Worm (Caenorhabditis elegans): ENCODE results near the gene nas-39.

The nas-39 gene

ce11 chrX:16456659-16457058, at the start of gene nas-39:
Gene nas-39, plus strand, starts transcription at chrX:16456927.
- TF ChIP-seq pha-4 (tag; optimal IDR thresholded peaks at IDR 0.05) (peak; percentile 12), nhr-237 (tag; optimal IDR thresholded peaks at IDR 0.05) (no peak), pqm-1 (tag; optimal IDR thresholded peaks at IDR 0.05) (peak; percentile 56), lsy-12 (tag; optimal IDR thresholded peaks at IDR 0.05) (no peak), nhr-77 (tag; optimal IDR thresholded peaks at IDR 0.05) (no peak), elt-2 (tag; optimal IDR thresholded peaks at IDR 0.05) (peak; percentile 88), R02D3.7 (tag; optimal IDR thresholded peaks at IDR 0.05) (no peak), unc-62 (GFP tag; optimal IDR thresholded peaks at IDR 0.05) (no peak), nfya-1 (tag; optimal IDR thresholded peaks at IDR 0.05; ENCODE audit: insufficient read depth) (no peak), eor-1 (tag; optimal IDR thresholded peaks at IDR 0.05) (no peak)

- peak; percentile 41 for TF ChIP-seq lin-39 (tag; optimal IDR thresholded peaks at IDR 0.05)
- no peak for TF ChIP-seq pqm-1 (tag; optimal IDR thresholded peaks at IDR 0.05)
- no peak for TF ChIP-seq pha-4 (tag; optimal IDR thresholded peaks at IDR 0.05)
- TF ChIP-seq nhr-76 (tag; optimal IDR thresholded peaks at IDR 0.05) = no peak
Measured at ce11 chrX:16409220-16409619, 47.5 kb upstream of the nas-39 start.

- TF ChIP-seq pha-4 (tag; optimal IDR thresholded peaks at IDR 0.05) = peak; percentile 83
- TF ChIP-seq fkh-2 (tag; optimal IDR thresholded peaks at IDR 0.05) = no peak
- TF ChIP-seq lsy-12 (tag; optimal IDR thresholded peaks at IDR 0.05) = no peak
- TF ChIP-seq unc-39 (tag; optimal IDR thresholded peaks at IDR 0.05) = no peak
Measured at ce11 chrX:16411985-16412384, 44.7 kb upstream of the nas-39 start.

ce11 chrX:16413208-16413995, 43.3 kb upstream of the nas-39 start:
- TF ChIP-seq nhr-25 (tag; optimal IDR thresholded peaks at IDR 0.05) = no peak
- peak; percentile 27 for TF ChIP-seq pqm-1 (tag; optimal IDR thresholded peaks at IDR 0.05)
- no peak for TF ChIP-seq ceh-82 (tag; optimal IDR thresholded peaks at IDR 0.05)
- peak; percentile 56 for TF ChIP-seq elt-2 (tag; optimal IDR thresholded peaks at IDR 0.05)

ce11 chrX:16414572-16414971, 42.2 kb upstream of the nas-39 start:
- TF ChIP-seq tbx-2 (tag; optimal IDR thresholded peaks at IDR 0.05) (no peak), hmg-11 (tag; optimal IDR thresholded peaks at IDR 0.05) (peak; percentile 14), nhr-67 (tag; optimal IDR thresholded peaks at IDR 0.05) (no peak), elt-2 (tag; optimal IDR thresholded peaks at IDR 0.05) (no peak), nhr-23 (tag; optimal IDR thresholded peaks at IDR 0.05) (peak; percentile 43), ceh-28 (tag; optimal IDR thresholded peaks at IDR 0.05) (peak; percentile 13), nhr-25 (tag; optimal IDR thresholded peaks at IDR 0.05) (peak; percentile 58)

- no peak for TF ChIP-seq zag-1 (tag; optimal IDR thresholded peaks at IDR 0.05)
- TF ChIP-seq lin-39 (tag; optimal IDR thresholded peaks at IDR 0.05) = no peak
- TF ChIP-seq lsy-12 (tag; optimal IDR thresholded peaks at IDR 0.05) = no peak
- no peak for TF ChIP-seq snpc-4 (tag; optimal IDR thresholded peaks at IDR 0.05)
- no peak for TF ChIP-seq ZK546.5 (tag; optimal IDR thresholded peaks at IDR 0.05)
- TF ChIP-seq pqm-1 (tag; optimal IDR thresholded peaks at IDR 0.05) = no peak
- TF ChIP-seq nhr-67 (tag; optimal IDR thresholded peaks at IDR 0.05) = no peak
- TF ChIP-seq tbx-2 (tag; optimal IDR thresholded peaks at IDR 0.05) = no peak
- no peak for TF ChIP-seq skn-1 (tag; optimal IDR thresholded peaks at IDR 0.05)
- TF ChIP-seq ceh-28 (tag; optimal IDR thresholded peaks at IDR 0.05) = no peak
- TF ChIP-seq egl-27 (tag; optimal IDR thresholded peaks at IDR 0.05) = no peak
- no peak for TF ChIP-seq R02D3.7 (tag; optimal IDR thresholded peaks at IDR 0.05)
- TF ChIP-seq jun-1 (tag; optimal IDR thresholded peaks at IDR 0.05) = no peak
- TF ChIP-seq fkh-2 (tag; optimal IDR thresholded peaks at IDR 0.05) = no peak
- no peak for TF ChIP-seq nhr-23 (tag; optimal IDR thresholded peaks at IDR 0.05)
- no peak for TF ChIP-seq hmg-11 (tag; optimal IDR thresholded peaks at IDR 0.05)
- TF ChIP-seq mml-1 (tag; optimal IDR thresholded peaks at IDR 0.05) = no peak
- no peak for TF ChIP-seq sea-2 (GFP tag; optimal IDR thresholded peaks at IDR 0.05)
- no peak for TF ChIP-seq nhr-28 (tag; optimal IDR thresholded peaks at IDR 0.05)
- TF ChIP-seq nhr-25 (tag; optimal IDR thresholded peaks at IDR 0.05) = no peak
Measured at ce11 chrX:16416790-16417330, 39.9 kb upstream of the nas-39 start, which contains the start of gene eat-17. Gene eat-17, minus strand, starts transcription at chrX:16416840.

Measured in whole organism, L3 larva.